Fruit fly (Drosophila melanogaster): ENCODE results near the gene Naa30B.

Naa30B gene

dm6 chr3L:1515820-1516540, 44.1 kb upstream of the Naa30B start (continued):
- TF ChIP-seq Atf3 (GFP tag; optimal IDR thresholded peaks at IDR 0.05) (peak; percentile 32), bigmax (GFP tag; optimal IDR thresholded peaks at IDR 0.05) (no peak), gsb (GFP tag; IDR thresholded peaks at IDR 0.05) (no peak), CG12659 (GFP tag; optimal IDR thresholded peaks at IDR 0.05) (peak; percentile 23), jumu (GFP tag; optimal IDR thresholded peaks at IDR 0.05) (peak; percentile 52), CG18476 (GFP tag; optimal IDR thresholded peaks at IDR 0.05) (peak; percentile 68), D (optimal IDR thresholded peaks at IDR 0.05) (no peak), D (GFP tag; optimal IDR thresholded peaks at IDR 0.05) (peak; percentile 80), br (optimal IDR thresholded peaks at IDR 0.05) (no peak), stwl (tag; optimal IDR thresholded peaks at IDR 0.05) (no peak)

DNA sequence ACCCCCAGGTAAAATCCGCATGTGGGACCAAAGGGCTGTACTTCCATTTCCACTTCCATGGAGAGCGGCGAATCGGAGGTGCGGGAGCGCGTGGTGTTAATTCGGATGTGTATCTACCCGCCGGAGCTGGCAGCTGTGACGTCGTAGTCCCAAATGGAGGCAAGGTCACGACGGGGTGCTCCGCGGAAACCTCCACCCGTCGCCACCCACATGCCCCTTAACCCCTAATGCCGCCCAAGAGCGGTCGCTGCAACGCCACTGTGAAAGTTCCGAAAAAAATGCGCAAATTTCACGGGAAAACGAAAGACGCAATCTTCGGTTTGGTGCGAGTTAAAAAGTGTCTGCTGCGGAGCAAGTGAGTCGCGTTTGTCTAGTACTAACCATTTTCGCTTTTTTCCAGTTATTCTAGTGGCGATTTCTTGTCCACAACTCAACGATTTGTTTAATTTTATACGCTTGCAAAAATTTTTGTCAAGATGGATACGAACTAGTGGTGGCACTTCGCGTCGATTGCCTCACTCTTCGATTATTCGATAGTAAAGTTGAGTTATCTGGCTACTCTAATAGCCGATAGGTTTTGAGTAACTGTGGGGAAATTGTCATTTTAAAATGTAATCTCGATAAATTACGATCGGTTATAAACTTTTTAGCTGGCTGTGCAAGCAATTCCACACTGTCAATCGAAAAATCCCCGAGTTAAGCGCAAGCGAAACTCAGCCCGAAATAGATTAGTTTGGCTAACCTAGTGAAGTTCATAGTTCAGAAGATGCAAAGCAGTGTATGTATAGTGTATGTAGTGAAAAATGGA, 30.4 kb upstream of the Naa30B start, which contains the start of the genes hfp and Psa:
TSS of gene hfp (minus strand) at position 505 of the 808 bp plus-strand sequence.
TSS of gene Psa (plus strand) at position 758 of the 808 bp plus-strand sequence.
- peak; percentile 73; the same call in 3 of the 4 replicates for TF ChIP-seq chinmo (GFP tag; IDR thresholded peaks at IDR 0.05; ENCODE audit: partially characterized antibody)
- TF ChIP-seq CG1832 (GFP tag; optimal IDR thresholded peaks at IDR 0.05), result peak; percentile 5
- no peak for TF ChIP-seq sr (GFP tag; IDR thresholded peaks at IDR 0.05)
- TF ChIP-seq Sin3A (optimal IDR thresholded peaks at IDR 0.05), result peak; percentile 6
- TF ChIP-seq Dref (GFP tag; IDR thresholded peaks at IDR 0.05), result peak; percentile 92
- TF ChIP-seq CG15514 (GFP tag; optimal IDR thresholded peaks at IDR 0.05), result peak; percentile 60
- TF ChIP-seq CG34376 (GFP tag; optimal IDR thresholded peaks at IDR 0.05), result peak; percentile 35
- TF ChIP-seq gfzf (GFP tag; optimal IDR thresholded peaks at IDR 0.05), result peak; percentile 30
- TF ChIP-seq trh (GFP tag; optimal IDR thresholded peaks at IDR 0.05), result no peak
- peak; percentile 57 for TF ChIP-seq sna (GFP tag; IDR thresholded peaks at IDR 0.05; ENCODE audit: partially characterized antibody)
- TF ChIP-seq nau (GFP tag; optimal IDR thresholded peaks at IDR 0.05), result no peak
- TF ChIP-seq HLH4C (GFP tag; IDR thresholded peaks at IDR 0.05; ENCODE audit: partially characterized antibody), result peak; percentile 91
- no peak for TF ChIP-seq dysf (GFP tag; IDR thresholded peaks at IDR 0.05)
- TF ChIP-seq pzg (GFP tag; optimal IDR thresholded peaks at IDR 0.05), result peak; percentile 83
- TF ChIP-seq CG14965 (GFP tag; optimal IDR thresholded peaks at IDR 0.05; ENCODE audit: borderline replicate concordance), result no peak
- TF ChIP-seq hkb (optimal IDR thresholded peaks at IDR 0.05), result no peak
- no peak for TF ChIP-seq hkb (GFP tag; IDR thresholded peaks at IDR 0.05)
- peak; percentile 37 for TF ChIP-seq CrebB (tag; optimal IDR thresholded peaks at IDR 0.05)
- peak; percentile 21; the same call in 1 of the 3 replicates for TF ChIP-seq row (GFP tag; IDR thresholded peaks at IDR 0.05)
- TF ChIP-seq CG14860 (GFP tag; IDR thresholded peaks at IDR 0.05; ENCODE audit: partially characterized antibody), result peak; percentile 73; the same call in 2 of the 3 replicates
- no peak for TF ChIP-seq twi (tag; optimal IDR thresholded peaks at IDR 0.05)
- no peak for TF ChIP-seq tll (GFP tag; optimal IDR thresholded peaks at IDR 0.05)
- TF ChIP-seq Stat92E (GFP tag; optimal IDR thresholded peaks at IDR 0.05), result peak in 1 of 3 experiments; percentile 73
- peak; percentile 9; the same call in 1 of the 3 replicates for TF ChIP-seq mld (GFP tag; IDR thresholded peaks at IDR 0.05; ENCODE audit: partially characterized antibody)
- peak; percentile 69 for TF ChIP-seq zen2 (GFP tag; IDR thresholded peaks at IDR 0.05; ENCODE audit: partially characterized antibody)
- TF ChIP-seq ci (GFP tag; IDR thresholded peaks at IDR 0.05), result peak; percentile 40; the same call in 1 of the 3 replicates
- peak; percentile 86 for TF ChIP-seq MESR4 (GFP tag; optimal IDR thresholded peaks at IDR 0.05)
- peak; percentile 72; the same call in 1 of the 2 replicates for TF ChIP-seq amos (GFP tag; IDR thresholded peaks at IDR 0.05; ENCODE audit: partially characterized antibody)
- no peak for TF ChIP-seq CG1024 (GFP tag; IDR thresholded peaks at IDR 0.05)
- TF ChIP-seq ERR (GFP tag; optimal IDR thresholded peaks at IDR 0.05), result no peak
- TF ChIP-seq ftz-f1 (GFP tag; optimal IDR thresholded peaks at IDR 0.05), result peak; percentile 45
- peak; percentile 53 for TF ChIP-seq CG7271 (tag; optimal IDR thresholded peaks at IDR 0.05)
- peak; percentile 76; the same call in 2 of the 3 replicates for TF ChIP-seq Opbp (GFP tag; IDR thresholded peaks at IDR 0.05; ENCODE audit: partially characterized antibody)
- TF ChIP-seq inv (GFP tag; IDR thresholded peaks at IDR 0.05; ENCODE audit: partially characterized antibody), result peak; percentile 35; the same call in 1 of the 2 replicates
- no peak for TF ChIP-seq wek (GFP tag; optimal IDR thresholded peaks at IDR 0.05)

All from whole organism, embryonic.